Worm (Caenorhabditis elegans) whole organism, L4 larva: ENCODE results near the gene C26D10.7.

ENCODE experiments used
- D1046.2 ChIP-seq: fragments of 200-800 bp; sonication (Bioruptor generic); IDR thresholded peaks from 2 replicates; pipeline ENCODE4 v1.3.6; 2022; ENCODE audit warnings: missing genetic modification characterization, missing compliant biosample characterization
- F44E2.7 ChIP-seq: fragments of 200-800 bp; sonication (Bioruptor generic); IDR thresholded peaks from 2 replicates; pipeline ENCODE4 v2.1.2; 2022; ENCODE audit warnings: missing genetic modification characterization, missing compliant biosample characterization
- T26A8.4 ChIP-seq: fragments of 200-800 bp; sonication (Bioruptor generic); IDR thresholded peaks from 2 replicates; pipeline ENCODE4 v1.3.6; 2022; ENCODE audit warnings: missing genetic modification characterization, missing compliant biosample characterization
- Y48G9A.11 ChIP-seq: fragments of 200-800 bp; sonication (Bioruptor generic); IDR thresholded peaks from 2 replicates; pipeline ENCODE4 v1.3.6; 2022; ENCODE audit warnings: missing genetic modification reagents, missing genetic modification characterization, missing compliant biosample characterization
- Y75B8A.6 ChIP-seq: fragments of 200-800 bp; sonication (Bioruptor generic); IDR thresholded peaks from 2 replicates; pipeline ENCODE4 v1.3.6; 2022; ENCODE audit warnings: missing genetic modification reagents, missing genetic modification characterization, missing compliant biosample characterization
- aha-1 ChIP-seq: fragments of 150-350 bp; peaks from one replicate; lab custom pipeline; 2014; ENCODE audit warnings: missing biosample characterization, missing genetic modification characterization
- ceh-82 ChIP-seq: sonication (generic microtip); optimal IDR thresholded peaks from 2 replicates; lab custom pipeline; 2017; ENCODE audit warnings: missing biosample characterization, missing genetic modification characterization
- ces-1 ChIP-seq: fragments of 150-350 bp; sonication (generic microtip); optimal IDR thresholded peaks from 4 replicates; lab custom pipeline; 2014; ENCODE audit warnings: missing biosample characterization, missing genetic modification reagents, missing genetic modification characterization
- ctbp-1 ChIP-seq: fragments of 200-800 bp; sonication (Bioruptor generic); IDR thresholded peaks from 2 replicates; pipeline ENCODE4 v1.3.6; 2022; ENCODE audit warnings: missing genetic modification reagents, missing genetic modification characterization, missing compliant biosample characterization
- daf-16 ChIP-seq, 3 experiments: sonication (generic microtip); optimal IDR thresholded peaks; 2 replicates each; lab custom pipeline; 2016 to 2017; ENCODE audit warnings: missing genetic modification characterization in 3 of 3, missing genetic modification reagents in 3 of 3, mild to moderate bottlenecking in 2 of 3, missing compliant biosample characterization in 2 of 3, missing biosample characterization in 1 of 3, moderate library complexity in 1 of 3
- daf-8 ChIP-seq: fragments of 200-800 bp; sonication (Bioruptor generic); IDR thresholded peaks from 2 replicates; pipeline ENCODE4 v1.3.6; 2022; ENCODE audit warnings: missing genetic modification characterization, missing compliant biosample characterization
- dmd-6 ChIP-seq: fragments of 200-800 bp; sonication (Bioruptor generic); IDR thresholded peaks from 2 replicates; pipeline ENCODE4 v1.3.6; 2022; ENCODE audit warnings: missing genetic modification reagents, missing genetic modification characterization, missing compliant biosample characterization
- dmd-8 ChIP-seq: fragments of 200-800 bp; sonication (Bioruptor generic); IDR thresholded peaks from 2 replicates; pipeline ENCODE4 v1.3.6; 2022; ENCODE audit warnings: missing genetic modification characterization, missing compliant biosample characterization
- fkh-10 ChIP-seq: fragments of 150-350 bp; optimal IDR thresholded peaks from 2 replicates; lab custom pipeline; 2014; ENCODE audit warnings: missing biosample characterization, missing genetic modification reagents, missing genetic modification characterization
- hlh-11 ChIP-seq: fragments of 200-800 bp; sonication (Bioruptor generic); optimal IDR thresholded peaks from 2 replicates; lab custom pipeline; 2018; ENCODE audit warnings: mild to moderate bottlenecking, missing genetic modification characterization, missing compliant biosample characterization
- hmg-1.1 ChIP-seq: fragments of 200-800 bp; sonication (Bioruptor generic); IDR thresholded peaks from 2 replicates; pipeline ENCODE4 v1.3.6; 2022; ENCODE audit warnings: missing genetic modification reagents, missing genetic modification characterization, missing compliant biosample characterization
- jun-1 ChIP-seq: fragments of 150-350 bp; optimal IDR thresholded peaks from 2 replicates; lab custom pipeline; 2014; ENCODE audit warnings: missing biosample characterization, missing genetic modification reagents, missing genetic modification characterization
- lim-7 ChIP-seq: fragments of 200-800 bp; sonication (Bioruptor generic); IDR thresholded peaks from 2 replicates; pipeline ENCODE4 v1.3.6; 2022; ENCODE audit warnings: missing genetic modification characterization, missing compliant biosample characterization
- lin-13 ChIP-seq: fragments of 150-350 bp; optimal IDR thresholded peaks from 2 replicates; lab custom pipeline; 2014; ENCODE audit warnings: missing biosample characterization, missing genetic modification reagents, missing genetic modification characterization
- lin-38 ChIP-seq: fragments of 200-800 bp; sonication (Bioruptor generic); IDR thresholded peaks from 2 replicates; pipeline ENCODE4 v1.3.6; 2022; ENCODE audit warnings: missing genetic modification reagents, missing genetic modification characterization, missing compliant biosample characterization
- madf-5 ChIP-seq, 2 experiments: fragments of 200-800 bp; sonication (Bioruptor generic); IDR thresholded peaks; 2 replicates each; pipeline ENCODE4 v1.3.6; 2022; ENCODE audit warnings: missing compliant biosample characterization in 2 of 2, missing genetic modification characterization in 2 of 2
- mdl-1 ChIP-seq, 2 experiments: fragments of 150-350 bp in 1 of 2; sonication (generic microtip) in 1 of 2; optimal IDR thresholded peaks; 2 replicates each; lab custom pipeline; 2014 to 2017; ENCODE audit warnings: missing biosample characterization in 2 of 2, missing genetic modification characterization in 2 of 2
- mxl-3 ChIP-seq: fragments of 200-800 bp; sonication (Bioruptor generic); optimal IDR thresholded peaks from 2 replicates; lab custom pipeline; 2018; ENCODE audit warnings: mild to moderate bottlenecking, missing genetic modification characterization, missing compliant biosample characterization
- nhr-10 ChIP-seq: fragments of 150-350 bp; optimal IDR thresholded peaks from 2 replicates; lab custom pipeline; 2014; ENCODE audit warnings: missing biosample characterization, missing genetic modification characterization
- nhr-102 ChIP-seq: sonication (generic microtip); optimal IDR thresholded peaks from 2 replicates; lab custom pipeline; 2016; ENCODE audit warnings: mild to moderate bottlenecking, missing genetic modification characterization, moderate library complexity, missing compliant biosample characterization
- nhr-25 ChIP-seq: sonication (generic microtip); optimal IDR thresholded peaks from 2 replicates; lab custom pipeline; 2017; ENCODE audit warnings: missing genetic modification characterization, mild to moderate bottlenecking, missing compliant biosample characterization, antibody characterized with exemption, moderate library complexity, borderline replicate concordance; ENCODE audit not compliant: insufficient read depth
- nhr-28 ChIP-seq: fragments of 150-350 bp; optimal IDR thresholded peaks from 2 replicates; lab custom pipeline; 2014; ENCODE audit warnings: missing biosample characterization, missing genetic modification characterization
- nhr-42 ChIP-seq: fragments of 200-800 bp; sonication (Bioruptor generic); IDR thresholded peaks from 2 replicates; pipeline ENCODE4 v1.3.6; 2022; ENCODE audit warnings: missing genetic modification characterization, missing compliant biosample characterization
- nhr-48 ChIP-seq: sonication (generic microtip); optimal IDR thresholded peaks from 2 replicates; lab custom pipeline; 2016; ENCODE audit warnings: mild to moderate bottlenecking, missing genetic modification characterization, missing compliant biosample characterization
- nhr-77 ChIP-seq: fragments of 150-350 bp; optimal IDR thresholded peaks from 2 replicates; lab custom pipeline; 2014; ENCODE audit warnings: missing biosample characterization, missing genetic modification characterization
- set-16 ChIP-seq: fragments of 200-800 bp; sonication (Bioruptor generic); IDR thresholded peaks from 2 replicates; pipeline ENCODE4 v1.3.6; 2022; ENCODE audit warnings: missing genetic modification reagents, missing genetic modification characterization, missing compliant biosample characterization
- spr-1 ChIP-seq: sonication (generic microtip); optimal IDR thresholded peaks from 2 replicates; lab custom pipeline; 2016; ENCODE audit warnings: mild to moderate bottlenecking, missing genetic modification characterization, missing compliant biosample characterization
- spr-3 ChIP-seq: fragments of 200-800 bp; sonication (Bioruptor generic); optimal IDR thresholded peaks from 2 replicates; lab custom pipeline; 2018; ENCODE audit warnings: mild to moderate bottlenecking, missing genetic modification characterization, missing compliant biosample characterization
- tag-97 ChIP-seq: fragments of 200-800 bp; sonication (Bioruptor generic); IDR thresholded peaks from 2 replicates; pipeline ENCODE4 v1.3.6; 2022; ENCODE audit warnings: missing genetic modification characterization, missing compliant biosample characterization
- unc-62 ChIP-seq, 3 experiments: fragments of 150-350 bp in 1 of 3; sonication (generic microtip); optimal IDR thresholded peaks in 2 of 3; peaks in 1 of 3; 1 replicate in 1 of 3; 2 replicates in 2 of 3; lab custom pipeline; 2014 to 2017; ENCODE audit warnings: missing biosample characterization in 3 of 3, missing genetic modification characterization in 3 of 3, missing genetic modification reagents in 3 of 3, missing genotype in 1 of 3
- zag-1 ChIP-seq: fragments of 150-350 bp; optimal IDR thresholded peaks from 2 replicates; lab custom pipeline; 2014; ENCODE audit warnings: missing biosample characterization, missing genetic modification characterization
- ztf-7 ChIP-seq: fragments of 150-350 bp; optimal IDR thresholded peaks from 2 replicates; lab custom pipeline; 2014; ENCODE audit warnings: missing biosample characterization, missing genetic modification characterization

Gene C26D10.7

ce11 chrII:8345613-8346012 is 11.9 kb downstream of the C26D10.7 start:
- peak in 1 of 2 experiments; percentile 96 for TF ChIP-seq unc-62 (GFP tag; optimal IDR thresholded peaks at IDR 0.05 in 1 of 2; lab: Kevin White, UChicago)
- no peak for TF ChIP-seq unc-62 (tag; optimal IDR thresholded peaks at IDR 0.05; lab: Kevin White, UChicago)
- TF ChIP-seq lin-13 (GFP tag; lab: Kevin White, UChicago): no peak

ce11 chrII:8346384-8346783 is 12.6 kb downstream of the C26D10.7 start, which contains the start of gene eff-1:
Gene eff-1, plus strand, starts transcription at chrII:8346684.
- TF ChIP-seq hlh-11: no peak
- TF ChIP-seq fkh-10 (GFP tag; lab: Kevin White, UChicago): no peak
- TF ChIP-seq T26A8.4: no peak
- TF ChIP-seq ztf-7 (tag; lab: Kevin White, UChicago): no peak
- TF ChIP-seq jun-1 (tag; lab: Kevin White, UChicago): no peak
- TF ChIP-seq nhr-42 (GFP tag; lab: Robert Waterston, UW): no peak
- TF ChIP-seq Y75B8A.6 (GFP tag; lab: Robert Waterston, UW): no peak

- no peak for TF ChIP-seq nhr-25 (tag; lab: Kevin White, UChicago)
- TF ChIP-seq ceh-82 (tag; lab: Kevin White, UChicago): no peak
- 0 out of 2 replicates have a peak, but pooled peaks have one; percentile 26 for TF ChIP-seq hmg-1.1 (GFP tag; lab: Robert Waterston, UW)
- TF ChIP-seq ctbp-1 (GFP tag; lab: Robert Waterston, UW): peak; percentile 53; the same call in 1 of the 2 replicates
- TF ChIP-seq, all 104 proteins: peak for 2
These were observed 19.5 kb downstream of the C26D10.7 start for ce11 chrII:8353288-8353687.

ce11 chrII:8354233-8354750 is 20.5 kb downstream of the C26D10.7 start, which contains the start of gene C26D10.6:
Gene C26D10.6, minus strand, starts transcription at chrII:8354700.
- no peak for TF ChIP-seq D1046.2 (GFP tag; lab: Robert Waterston, UW)
- TF ChIP-seq spr-3 (GFP tag; lab: Kevin White, UChicago): no peak
- no peak for TF ChIP-seq nhr-77 (tag; lab: Kevin White, UChicago)

ce11 chrII:8358466-8358865 is 24.7 kb downstream of the C26D10.7 start:
- TF ChIP-seq T26A8.4 (peak; percentile 47; the same call in 1 of the 2 replicates), ztf-7 (tag; lab: Kevin White, UChicago) (no peak), daf-8 (GFP tag; lab: Robert Waterston, UW) (no peak), spr-1 (tag; lab: Kevin White, UChicago) (peak; percentile 21), F44E2.7 (GFP tag; lab: Robert Waterston, UW) (0 out of 2 replicates have a peak, but pooled peaks have one; percentile 10), mdl-1 (tag; optimal IDR thresholded peaks at IDR 0.05; lab: Kevin White, UChicago) (no peak), dmd-8 (0 out of 2 replicates have a peak, but pooled peaks have one; percentile 63), lim-7 (GFP tag; lab: Robert Waterston, UW) (no peak), Y48G9A.11 (GFP tag; lab: Robert Waterston, UW) (no peak), tag-97 (no peak), madf-5 (GFP tag; IDR thresholded peaks at IDR 0.05; lab: Robert Waterston, UW) (0 out of 4 replicates have a peak, but pooled peaks of 1 of the 2 experiments have one; percentile 65), D1046.2 (GFP tag; lab: Robert Waterston, UW) (no peak), hlh-11 (peak; percentile 34), Y75B8A.6 (GFP tag; lab: Robert Waterston, UW) (no peak), set-16 (peak; percentile 95)

- TF ChIP-seq dmd-6 (GFP tag; lab: Robert Waterston, UW) (no peak), aha-1 (tag; lab: Kevin White, UChicago) (no peak), zag-1 (no peak), hlh-11 (peak; percentile 48), ces-1 (GFP tag; lab: Kevin White, UChicago) (no peak), nhr-10 (tag; lab: Kevin White, UChicago) (no peak), lin-38 (GFP tag; lab: Robert Waterston, UW) (no peak), nhr-48 (tag; lab: Kevin White, UChicago) (peak; percentile 30), nhr-28 (tag; lab: Kevin White, UChicago) (no peak), F44E2.7 (GFP tag; lab: Robert Waterston, UW) (no peak), nhr-102 (tag; lab: Kevin White, UChicago) (no peak), mxl-3 (GFP tag; lab: Kevin White, UChicago) (peak; percentile 78), daf-16 (GFP tag; optimal IDR thresholded peaks at IDR 0.05; lab: Kevin White, UChicago) (no peak), daf-16 (tag; optimal IDR thresholded peaks at IDR 0.05; lab: Kevin White, UChicago) (no peak)
These were observed 25.6 kb downstream of the C26D10.7 start, which contains the start of gene col-77 for ce11 chrII:8359350-8359749. Gene col-77, minus strand, starts transcription at chrII:8359381.
